Fruit fly (Drosophila melanogaster): ENCODE data around the gene HLH3B.

HLH3B gene

DNA sequence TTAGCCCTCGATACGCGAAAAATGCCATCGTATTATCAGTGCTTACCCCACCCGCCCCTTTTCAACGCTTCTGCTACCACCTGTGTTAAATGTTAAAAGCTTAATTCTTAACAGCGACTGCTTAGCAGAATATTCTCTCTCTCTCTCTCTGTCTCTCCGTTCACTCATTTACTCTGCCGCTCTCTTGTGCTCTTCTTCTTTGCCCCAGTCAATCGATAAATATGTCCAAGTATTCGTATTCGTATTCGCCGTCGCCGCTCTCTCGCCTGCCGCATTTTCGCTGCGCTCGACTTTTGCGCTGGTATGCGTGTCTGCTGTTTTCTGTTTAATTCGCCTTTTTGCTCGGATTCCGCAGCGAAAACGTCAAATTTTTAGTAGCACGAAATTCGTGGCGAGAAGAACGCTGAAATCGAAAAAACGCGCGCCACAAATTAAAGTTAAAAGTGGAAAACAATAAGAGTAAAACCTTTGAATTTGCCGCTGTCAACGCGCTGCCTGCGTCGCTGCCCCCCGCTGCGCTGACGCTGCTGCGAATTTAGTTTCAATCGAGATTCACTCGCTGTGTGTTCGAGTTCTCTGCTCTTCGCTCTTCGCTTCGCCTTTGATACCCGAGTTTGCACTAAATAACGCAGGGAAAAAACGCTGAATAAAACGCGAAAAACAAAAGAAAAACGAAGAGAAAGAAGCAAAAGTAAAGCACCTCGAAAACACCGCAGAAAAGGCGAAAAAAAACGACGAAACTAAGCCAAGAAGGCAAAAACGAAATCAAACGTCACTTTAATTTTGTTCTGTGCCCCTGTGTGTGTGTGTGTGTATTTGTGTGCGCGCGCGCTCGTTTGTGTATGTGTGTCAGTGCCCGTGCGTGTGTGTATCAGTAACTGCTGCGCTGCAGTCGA, 38.8 kb downstream of the HLH3B start (continued):
- TF ChIP-seq PHDP (tag; optimal IDR thresholded peaks at IDR 0.05) (no peak), sd (tag; optimal IDR thresholded peaks at IDR 0.05) (peak; percentile 73), CG17385 (GFP tag; optimal IDR thresholded peaks at IDR 0.05) (peak; percentile 93), Rfx (GFP tag; IDR thresholded peaks at IDR 0.05) (no peak; the same call in 1 of the 2 replicates), CG6175 (GFP tag; IDR thresholded peaks at IDR 0.05) (no peak), otp (GFP tag; IDR thresholded peaks at IDR 0.05) (no peak), grn (GFP tag; optimal IDR thresholded peaks at IDR 0.05) (no peak), CG11723 (GFP tag; optimal IDR thresholded peaks at IDR 0.05) (no peak), Fer1 (GFP tag; optimal IDR thresholded peaks at IDR 0.05) (no peak), CG8765 (GFP tag; IDR thresholded peaks at IDR 0.05) (no peak), Ets97D (GFP tag; optimal IDR thresholded peaks at IDR 0.05) (no peak), CG10209 (GFP tag; optimal IDR thresholded peaks at IDR 0.05) (no peak), ssp (GFP tag; IDR thresholded peaks at IDR 0.05) (no peak), CG10543 (GFP tag; optimal IDR thresholded peaks at IDR 0.05) (peak; percentile 37), yki (optimal IDR thresholded peaks at IDR 0.05) (peak; percentile 84), danr (GFP tag; IDR thresholded peaks at IDR 0.05) (no peak), mld (GFP tag; IDR thresholded peaks at IDR 0.05; ENCODE audit: partially characterized antibody) (no peak), CG34224 (GFP tag; IDR thresholded peaks at IDR 0.05; ENCODE audit: partially characterized antibody) (peak; percentile 60), CG3838 (GFP tag; optimal IDR thresholded peaks at IDR 0.05) (no peak), Dad (GFP tag; optimal IDR thresholded peaks at IDR 0.05) (no peak), CG15601 (tag; optimal IDR thresholded peaks at IDR 0.05) (no peak), Ada2b (GFP tag; IDR thresholded peaks at IDR 0.05) (no peak), CG13894 (tag; optimal IDR thresholded peaks at IDR 0.05) (no peak), CG1602 (GFP tag; optimal IDR thresholded peaks at IDR 0.05) (no peak), CG7963 (GFP tag; IDR thresholded peaks at IDR 0.05; ENCODE audit: partially characterized antibody) (no peak), CG3163 (GFP tag; optimal IDR thresholded peaks at IDR 0.05) (peak; percentile 11), Dfd (GFP tag; optimal IDR thresholded peaks at IDR 0.05) (no peak), peb (GFP tag; IDR thresholded peaks at IDR 0.05) (no peak), Trl (optimal IDR thresholded peaks at IDR 0.05) (peak; percentile 97), Trl (GFP tag; optimal IDR thresholded peaks at IDR 0.05) (peak; percentile 3), nom (GFP tag; optimal IDR thresholded peaks at IDR 0.05) (peak; percentile 57), CG18262 (tag; optimal IDR thresholded peaks at IDR 0.05) (peak; percentile 14), CG14667 (GFP tag; IDR thresholded peaks at IDR 0.05) (no peak), zen2 (GFP tag; IDR thresholded peaks at IDR 0.05; ENCODE audit: partially characterized antibody) (peak; percentile 65; the same call in 1 of the 3 replicates), pan (optimal IDR thresholded peaks at IDR 0.05) (no peak), pan (GFP tag; optimal IDR thresholded peaks at IDR 0.05 in 1 of 2, IDR thresholded peaks at IDR 0.05 in 1 of 2) (no peak), CG11456 (GFP tag; IDR thresholded peaks at IDR 0.05) (no peak), Sox100B (GFP tag; optimal IDR thresholded peaks at IDR 0.05) (no peak), ato (GFP tag; IDR thresholded peaks at IDR 0.05; ENCODE audit: partially characterized antibody) (no peak), D19A (tag; optimal IDR thresholded peaks at IDR 0.05) (no peak), Hr51 (GFP tag; optimal IDR thresholded peaks at IDR 0.05) (peak in 1 of 2 experiments; percentile 18), Opbp (GFP tag; IDR thresholded peaks at IDR 0.05; ENCODE audit: partially characterized antibody) (no peak), Oaz (GFP tag; IDR thresholded peaks at IDR 0.05) (no peak), CG1832 (GFP tag; optimal IDR thresholded peaks at IDR 0.05) (no peak), CG13424 (tag; optimal IDR thresholded peaks at IDR 0.05) (no peak), gsb (GFP tag; IDR thresholded peaks at IDR 0.05) (no peak), NC2β (GFP tag; optimal IDR thresholded peaks at IDR 0.05) (no peak), CG15011 (GFP tag; optimal IDR thresholded peaks at IDR 0.05) (no peak), ap (GFP tag; IDR thresholded peaks at IDR 0.05) (no peak), CG32772 (GFP tag; IDR thresholded peaks at IDR 0.05) (no peak)
